Worm (Caenorhabditis elegans) whole organism, early embryonic: Measurements from ENCODE around the gene C23H4.6.

ENCODE experiments used
- B0310.2 ChIP-seq: sonication (generic microtip); optimal IDR thresholded peaks from 2 replicates; lab custom pipeline; 2016; ENCODE audit warnings: mild to moderate bottlenecking, missing genetic modification characterization, missing compliant biosample characterization
- F13C5.2 ChIP-seq: sonication (generic microtip); optimal IDR thresholded peaks from 2 replicates; lab custom pipeline; 2017; ENCODE audit warnings: mild to moderate bottlenecking, missing genetic modification characterization, inconsistent platforms, missing compliant biosample characterization
- aly-1 ChIP-seq: sonication (generic microtip); optimal IDR thresholded peaks from 2 replicates; lab custom pipeline; 2016; ENCODE audit warnings: missing genetic modification characterization, missing compliant biosample characterization
- ama-1 ChIP-seq: fragments of 150-350 bp; optimal IDR thresholded peaks from 2 replicates; lab custom pipeline; 2014
- ceh-13 ChIP-seq: fragments of 200-800 bp; sonication (Bioruptor generic); optimal IDR thresholded peaks from 2 replicates; lab custom pipeline; 2018; ENCODE audit warnings: mild to moderate bottlenecking, missing genetic modification characterization, missing compliant biosample characterization
- ceh-36 ChIP-seq: sonication (generic microtip); optimal IDR thresholded peaks from 2 replicates; lab custom pipeline; 2016; ENCODE audit warnings: missing genetic modification characterization, inconsistent platforms, missing compliant biosample characterization
- ets-7 ChIP-seq: sonication (generic microtip); optimal IDR thresholded peaks from 2 replicates; lab custom pipeline; 2016; ENCODE audit warnings: missing genotype, missing genetic modification characterization, missing compliant biosample characterization
- flt-1 ChIP-seq: fragments of 200-800 bp; sonication (Bioruptor generic); IDR thresholded peaks from 2 replicates; pipeline ENCODE4 v1.3.6; 2022; ENCODE audit warnings: missing genetic modification characterization, missing compliant biosample characterization
- hmbx-1 ChIP-seq: sonication (generic microtip); optimal IDR thresholded peaks from 2 replicates; lab custom pipeline; 2016; ENCODE audit warnings: mild to moderate bottlenecking, missing genetic modification characterization, missing compliant biosample characterization
- hmg-4 ChIP-seq: fragments of 200-800 bp; sonication (Bioruptor generic); optimal IDR thresholded peaks from 2 replicates; lab custom pipeline; 2018; ENCODE audit warnings: mild to moderate bottlenecking, missing genetic modification characterization, missing compliant biosample characterization
- hnd-1 ChIP-seq: sonication (generic microtip); optimal IDR thresholded peaks from 2 replicates; lab custom pipeline; 2016; ENCODE audit warnings: missing genetic modification characterization, missing compliant biosample characterization
- pes-1 ChIP-seq: fragments of 200-800 bp; sonication (Bioruptor generic); IDR thresholded peaks from 2 replicates; pipeline ENCODE4 v1.3.6; 2022; ENCODE audit warnings: missing genetic modification reagents, missing genetic modification characterization, missing compliant biosample characterization
- scrt-1 ChIP-seq: fragments of 200-800 bp; sonication (Bioruptor generic); IDR thresholded peaks from 2 replicates; pipeline ENCODE4 v1.3.6; 2022; ENCODE audit warnings: missing genetic modification characterization, missing compliant biosample characterization
- sea-1 ChIP-seq: fragments of 200-800 bp; sonication (Bioruptor generic); conservative IDR thresholded peaks from 2 replicates; pipeline ENCODE4 v1.3.6; 2022; ENCODE audit warnings: missing genetic modification characterization, missing compliant biosample characterization
- tbx-11 ChIP-seq: fragments of 200-800 bp; sonication (Bioruptor generic); IDR thresholded peaks from 2 replicates; pipeline ENCODE4 v1.3.6; 2022; ENCODE audit warnings: missing genetic modification characterization, missing compliant biosample characterization
- tbx-37 ChIP-seq: fragments of 200-800 bp; sonication (Bioruptor generic); conservative IDR thresholded peaks from 2 replicates; pipeline ENCODE4 v1.3.6; 2022; ENCODE audit warnings: missing genetic modification reagents, missing genetic modification characterization, missing compliant biosample characterization
- tra-4 ChIP-seq: sonication (generic microtip); optimal IDR thresholded peaks from 2 replicates; lab custom pipeline; 2017; ENCODE audit warnings: missing genetic modification characterization, missing compliant biosample characterization

Gene C23H4.6

ce11 chrX:12221817-12222216 is 13.6 kb upstream of the C23H4.6 start, which contains the start of gene cest-9.2:
Gene cest-9.2, plus strand, starts transcription at chrX:12222117.
- TF ChIP-seq ceh-13 (GFP tag; lab: Kevin White, UChicago): no peak
- no peak for TF ChIP-seq aly-1 (tag; lab: Kevin White, UChicago)
- TF ChIP-seq tbx-11 (GFP tag; lab: Robert Waterston, UW): no peak
- no peak for TF ChIP-seq ceh-36 (tag; lab: Kevin White, UChicago)
- no peak for TF ChIP-seq hmg-4
- TF ChIP-seq hmbx-1 (tag; lab: Kevin White, UChicago): no peak

- TF ChIP-seq flt-1 (GFP tag; lab: Robert Waterston, UW) (no peak), tra-4 (tag; lab: Kevin White, UChicago) (no peak), sea-1 (GFP tag; lab: Robert Waterston, UW) (no peak), hmbx-1 (tag; lab: Kevin White, UChicago) (no peak), pes-1 (GFP tag; lab: Robert Waterston, UW) (no peak), scrt-1 (GFP tag; lab: Robert Waterston, UW) (no peak), aly-1 (tag; lab: Kevin White, UChicago) (no peak), hmg-4 (no peak), tbx-37 (GFP tag; lab: Robert Waterston, UW) (no peak), tbx-11 (GFP tag; lab: Robert Waterston, UW) (no peak), B0310.2 (tag; lab: Kevin White, UChicago) (no peak), ama-1 (lab: Kevin White, UChicago) (no peak), ceh-36 (tag; lab: Kevin White, UChicago) (no peak), hnd-1 (tag; lab: Kevin White, UChicago) (no peak), ets-7 (tag; lab: Kevin White, UChicago) (no peak), F13C5.2 (no peak), ceh-13 (GFP tag; lab: Kevin White, UChicago) (no peak)
These were observed 12.7 kb upstream of the C23H4.6 start for ce11 chrX:12222723-12223122.

ce11 chrX:12225970-12226369 is 9.4 kb upstream of the C23H4.6 start, which contains the start of gene cest-9.1:
Gene cest-9.1, plus strand, starts transcription at chrX:12226182.
- no peak for TF ChIP-seq tbx-11 (GFP tag; lab: Robert Waterston, UW)
- no peak for TF ChIP-seq hmg-4
- TF ChIP-seq B0310.2 (tag; lab: Kevin White, UChicago): no peak
- no peak for TF ChIP-seq scrt-1 (GFP tag; lab: Robert Waterston, UW)
- no peak for TF ChIP-seq pes-1 (GFP tag; lab: Robert Waterston, UW)
- no peak for TF ChIP-seq hmbx-1 (tag; lab: Kevin White, UChicago)
- no peak for TF ChIP-seq aly-1 (tag; lab: Kevin White, UChicago)
- TF ChIP-seq tra-4 (tag; lab: Kevin White, UChicago): no peak
- no peak for TF ChIP-seq flt-1 (GFP tag; lab: Robert Waterston, UW)
- no peak for TF ChIP-seq ceh-13 (GFP tag; lab: Kevin White, UChicago)
- no peak for TF ChIP-seq sea-1 (GFP tag; lab: Robert Waterston, UW)
- no peak for TF ChIP-seq hnd-1 (tag; lab: Kevin White, UChicago)
- no peak for TF ChIP-seq ama-1 (lab: Kevin White, UChicago)
- TF ChIP-seq tbx-37 (GFP tag; lab: Robert Waterston, UW): no peak
- no peak for TF ChIP-seq ets-7 (tag; lab: Kevin White, UChicago)
- TF ChIP-seq ceh-36 (tag; lab: Kevin White, UChicago): no peak

ce11 chrX:12227130-12227529 is 8.3 kb upstream of the C23H4.6 start:
- TF ChIP-seq pes-1 (GFP tag; lab: Robert Waterston, UW): no peak
- no peak for TF ChIP-seq F13C5.2
- no peak for TF ChIP-seq tbx-11 (GFP tag; lab: Robert Waterston, UW)
- TF ChIP-seq hnd-1 (tag; lab: Kevin White, UChicago): no peak
- TF ChIP-seq scrt-1 (GFP tag; lab: Robert Waterston, UW): no peak
- TF ChIP-seq sea-1 (GFP tag; lab: Robert Waterston, UW): no peak
- TF ChIP-seq B0310.2 (tag; lab: Kevin White, UChicago): no peak
- TF ChIP-seq flt-1 (GFP tag; lab: Robert Waterston, UW): no peak
- no peak for TF ChIP-seq tra-4 (tag; lab: Kevin White, UChicago)
- TF ChIP-seq aly-1 (tag; lab: Kevin White, UChicago): no peak
- no peak for TF ChIP-seq tbx-37 (GFP tag; lab: Robert Waterston, UW)
- TF ChIP-seq ama-1 (lab: Kevin White, UChicago): no peak
- no peak for TF ChIP-seq ceh-36 (tag; lab: Kevin White, UChicago)
- TF ChIP-seq ets-7 (tag; lab: Kevin White, UChicago): no peak
- TF ChIP-seq hmg-4: no peak
- TF ChIP-seq ceh-13 (GFP tag; lab: Kevin White, UChicago): no peak
- no peak for TF ChIP-seq hmbx-1 (tag; lab: Kevin White, UChicago)

ce11 chrX:12229651-12230050 is 5.8 kb upstream of the C23H4.6 start, which contains the start of gene cest-7:
Gene cest-7, plus strand, starts transcription at chrX:12229951.
- TF ChIP-seq hmbx-1 (tag; lab: Kevin White, UChicago) (no peak), aly-1 (tag; lab: Kevin White, UChicago) (no peak), ceh-13 (GFP tag; lab: Kevin White, UChicago) (no peak), tbx-11 (GFP tag; lab: Robert Waterston, UW) (no peak), scrt-1 (GFP tag; lab: Robert Waterston, UW) (no peak), sea-1 (GFP tag; lab: Robert Waterston, UW) (no peak), ceh-36 (tag; lab: Kevin White, UChicago) (no peak), ets-7 (tag; lab: Kevin White, UChicago) (no peak), flt-1 (GFP tag; lab: Robert Waterston, UW) (no peak), B0310.2 (tag; lab: Kevin White, UChicago) (no peak), hmg-4 (no peak), tra-4 (tag; lab: Kevin White, UChicago) (no peak), F13C5.2 (no peak), tbx-37 (GFP tag; lab: Robert Waterston, UW) (no peak), pes-1 (GFP tag; lab: Robert Waterston, UW) (no peak), ama-1 (lab: Kevin White, UChicago) (no peak)

ce11 chrX:12230357-12230756 is 5.0 kb upstream of the C23H4.6 start:
- TF ChIP-seq ceh-36 (tag; lab: Kevin White, UChicago): no peak
- TF ChIP-seq F13C5.2: no peak
- TF ChIP-seq tbx-11 (GFP tag; lab: Robert Waterston, UW): no peak
- TF ChIP-seq pes-1 (GFP tag; lab: Robert Waterston, UW): no peak
- no peak for TF ChIP-seq flt-1 (GFP tag; lab: Robert Waterston, UW)
- no peak for TF ChIP-seq tra-4 (tag; lab: Kevin White, UChicago)
